Worm (Caenorhabditis elegans): ENCODE results near the gene F17E5.2.

- no peak for TF ChIP-seq ama-1 (optimal IDR thresholded peaks at IDR 0.05)
- no peak for TF ChIP-seq flt-1 (GFP tag; IDR thresholded peaks at IDR 0.05)
- no peak for TF ChIP-seq pes-1 (GFP tag; IDR thresholded peaks at IDR 0.05)
- no peak for TF ChIP-seq tbx-11 (GFP tag; IDR thresholded peaks at IDR 0.05)
- TF ChIP-seq hmg-4 (GFP tag; optimal IDR thresholded peaks at IDR 0.05), result no peak
Measured at ce11 chrX:12430309-12430708, 36.3 kb downstream of the F17E5.2 start, which contains the start of gene med-1.

All from whole organism, early embryonic.